Fruit fly (Drosophila melanogaster): ENCODE measurements around the gene Orc5.

DNA sequence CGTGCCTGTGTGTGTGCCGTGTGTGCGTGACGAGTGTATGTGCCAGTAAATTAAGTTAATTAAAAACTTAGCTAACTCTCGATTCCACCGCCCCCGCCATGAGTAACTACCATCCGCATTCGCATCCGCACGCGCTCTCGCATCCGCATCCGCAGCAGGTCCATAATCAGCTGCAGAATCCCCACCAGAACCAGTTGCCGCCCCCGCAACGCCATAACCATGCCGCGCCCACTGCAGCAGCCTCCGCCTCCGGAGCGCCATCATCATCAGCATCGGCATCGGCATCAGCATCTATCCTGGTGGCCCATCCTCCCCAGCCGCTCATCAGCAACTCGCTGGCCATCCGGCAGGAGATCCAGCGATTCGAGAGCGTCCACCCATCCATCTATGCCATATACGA lies 6.3 kb downstream of the Orc5 start:
- TF ChIP-seq Ravus (GFP tag; IDR thresholded peaks at IDR 0.05): no peak
- no peak for TF ChIP-seq Mes4 (GFP tag; optimal IDR thresholded peaks at IDR 0.05)
- TF ChIP-seq CG8924 (tag; optimal IDR thresholded peaks at IDR 0.05): no peak
- no peak for TF ChIP-seq CG4404 (GFP tag; IDR thresholded peaks at IDR 0.05)

Data from whole organism, embryonic.